Worm (Caenorhabditis elegans) whole organism, L4 larva: Measurements from ENCODE around the gene lnkn-1.

Experiments used
- F26F4.8 ChIP-seq: fragments of 200-800 bp; sonication (Bioruptor generic); conservative IDR thresholded peaks from 2 replicates; pipeline ENCODE4 v1.3.6; 2022; ENCODE audit warnings: missing genetic modification characterization, missing compliant biosample characterization
- F44E2.7 ChIP-seq: fragments of 200-800 bp; sonication (Bioruptor generic); IDR thresholded peaks from 2 replicates; pipeline ENCODE4 v2.1.2; 2022; ENCODE audit warnings: missing genetic modification characterization, missing compliant biosample characterization
- T20F7.1 ChIP-seq: fragments of 200-800 bp; sonication (Bioruptor generic); optimal IDR thresholded peaks from 2 replicates; lab custom pipeline; 2018; ENCODE audit warnings: mild to moderate bottlenecking, missing genetic modification characterization, missing compliant biosample characterization
- T26A8.4 ChIP-seq: fragments of 200-800 bp; sonication (Bioruptor generic); IDR thresholded peaks from 2 replicates; pipeline ENCODE4 v1.3.6; 2022; ENCODE audit warnings: missing genetic modification characterization, missing compliant biosample characterization
- Y48G9A.11 ChIP-seq: fragments of 200-800 bp; sonication (Bioruptor generic); IDR thresholded peaks from 2 replicates; pipeline ENCODE4 v1.3.6; 2022; ENCODE audit warnings: missing genetic modification reagents, missing genetic modification characterization, missing compliant biosample characterization
- Y75B8A.6 ChIP-seq: fragments of 200-800 bp; sonication (Bioruptor generic); IDR thresholded peaks from 2 replicates; pipeline ENCODE4 v1.3.6; 2022; ENCODE audit warnings: missing genetic modification reagents, missing genetic modification characterization, missing compliant biosample characterization
- ZK337.2 ChIP-seq: fragments of 200-800 bp; sonication (Bioruptor generic); IDR thresholded peaks from 2 replicates; pipeline ENCODE4 v1.3.6; 2022; ENCODE audit warnings: missing genetic modification reagents, missing genetic modification characterization, missing compliant biosample characterization
- aha-1 ChIP-seq: fragments of 150-350 bp; peaks from one replicate; lab custom pipeline; 2014; ENCODE audit warnings: missing biosample characterization, missing genetic modification characterization
- arid-1 ChIP-seq: fragments of 200-800 bp; sonication (Bioruptor generic); conservative IDR thresholded peaks from 2 replicates; pipeline ENCODE4 v1.3.6; 2022; ENCODE audit warnings: missing genetic modification reagents, missing genetic modification characterization, missing compliant biosample characterization
- ceh-32 ChIP-seq: sonication (generic microtip); optimal IDR thresholded peaks from 2 replicates; lab custom pipeline; 2016; ENCODE audit warnings: mild to moderate bottlenecking, missing genetic modification characterization, missing compliant biosample characterization; ENCODE audit not compliant: poor library complexity
- ceh-62 ChIP-seq: sonication (generic microtip); optimal IDR thresholded peaks from 2 replicates; lab custom pipeline; 2017; ENCODE audit warnings: missing biosample characterization, missing genetic modification characterization
- ceh-82 ChIP-seq: sonication (generic microtip); optimal IDR thresholded peaks from 2 replicates; lab custom pipeline; 2017; ENCODE audit warnings: missing biosample characterization, missing genetic modification characterization
- ctbp-1 ChIP-seq: fragments of 200-800 bp; sonication (Bioruptor generic); IDR thresholded peaks from 2 replicates; pipeline ENCODE4 v1.3.6; 2022; ENCODE audit warnings: missing genetic modification reagents, missing genetic modification characterization, missing compliant biosample characterization
- daf-16 ChIP-seq, 3 experiments: sonication (generic microtip); optimal IDR thresholded peaks; 2 replicates each; lab custom pipeline; 2016 to 2017; ENCODE audit warnings: missing genetic modification characterization in 3 of 3, missing genetic modification reagents in 3 of 3, mild to moderate bottlenecking in 2 of 3, missing compliant biosample characterization in 2 of 3, missing biosample characterization in 1 of 3, moderate library complexity in 1 of 3
- daf-8 ChIP-seq: fragments of 200-800 bp; sonication (Bioruptor generic); IDR thresholded peaks from 2 replicates; pipeline ENCODE4 v1.3.6; 2022; ENCODE audit warnings: missing genetic modification characterization, missing compliant biosample characterization
- dmd-8 ChIP-seq: fragments of 200-800 bp; sonication (Bioruptor generic); IDR thresholded peaks from 2 replicates; pipeline ENCODE4 v1.3.6; 2022; ENCODE audit warnings: missing genetic modification characterization, missing compliant biosample characterization
- dmd-9 ChIP-seq: fragments of 200-800 bp; sonication (Bioruptor generic); IDR thresholded peaks from 2 replicates; pipeline ENCODE4 v1.3.6; 2022; ENCODE audit warnings: missing genetic modification reagents, missing genetic modification characterization, missing compliant biosample characterization
- dpl-1 ChIP-seq: fragments of 150-350 bp; optimal IDR thresholded peaks from 2 replicates; lab custom pipeline; 2014; ENCODE audit warnings: missing biosample characterization, missing genetic modification reagents, missing genetic modification characterization
- duxl-1 ChIP-seq: sonication (generic microtip); optimal IDR thresholded peaks from 2 replicates; lab custom pipeline; 2016; ENCODE audit warnings: mild to moderate bottlenecking, missing genetic modification characterization, moderate library complexity, missing compliant biosample characterization; ENCODE audit not compliant: poor library complexity
- egl-43 ChIP-seq: fragments of 200-800 bp; sonication (Bioruptor generic); IDR thresholded peaks from 2 replicates; pipeline ENCODE4 v1.3.6; 2022; ENCODE audit warnings: missing genetic modification reagents, missing genetic modification characterization, missing compliant biosample characterization
- gei-8 ChIP-seq: fragments of 200-800 bp; sonication (Bioruptor generic); optimal IDR thresholded peaks from 2 replicates; lab custom pipeline; 2018; ENCODE audit warnings: mild to moderate bottlenecking, missing genetic modification characterization, missing compliant biosample characterization
- hmg-1.1 ChIP-seq: fragments of 200-800 bp; sonication (Bioruptor generic); IDR thresholded peaks from 2 replicates; pipeline ENCODE4 v1.3.6; 2022; ENCODE audit warnings: missing genetic modification reagents, missing genetic modification characterization, missing compliant biosample characterization
- lim-7 ChIP-seq: fragments of 200-800 bp; sonication (Bioruptor generic); IDR thresholded peaks from 2 replicates; pipeline ENCODE4 v1.3.6; 2022; ENCODE audit warnings: missing genetic modification characterization, missing compliant biosample characterization
- lin-1 ChIP-seq: fragments of 200-800 bp; sonication (Bioruptor generic); IDR thresholded peaks from 2 replicates; pipeline ENCODE4 v1.3.6; 2022; ENCODE audit warnings: missing genetic modification reagents, missing genetic modification characterization, missing compliant biosample characterization
- lin-38 ChIP-seq: fragments of 200-800 bp; sonication (Bioruptor generic); IDR thresholded peaks from 2 replicates; pipeline ENCODE4 v1.3.6; 2022; ENCODE audit warnings: missing genetic modification reagents, missing genetic modification characterization, missing compliant biosample characterization
- lin-39 ChIP-seq: fragments of 150-350 bp; optimal IDR thresholded peaks from 2 replicates; lab custom pipeline; 2014; ENCODE audit warnings: missing biosample characterization, missing genetic modification reagents, missing genetic modification characterization
- lir-3 ChIP-seq: sonication (generic microtip); optimal IDR thresholded peaks from 2 replicates; lab custom pipeline; 2016; ENCODE audit warnings: mild to moderate bottlenecking, missing genetic modification characterization, missing compliant biosample characterization
- mdl-1 ChIP-seq, 2 experiments: fragments of 150-350 bp in 1 of 2; sonication (generic microtip) in 1 of 2; optimal IDR thresholded peaks; 2 replicates each; lab custom pipeline; 2014 to 2017; ENCODE audit warnings: missing biosample characterization in 2 of 2, missing genetic modification characterization in 2 of 2
- mep-1 ChIP-seq: fragments of 150-350 bp; sonication (generic microtip); optimal IDR thresholded peaks from 3 replicates; lab custom pipeline; 2014; ENCODE audit warnings: missing biosample characterization, missing genetic modification characterization
- mxl-2 ChIP-seq: fragments of 200-800 bp; sonication (Bioruptor generic); conservative IDR thresholded peaks from 2 replicates; pipeline ENCODE4 v1.3.6; 2022; ENCODE audit warnings: missing genetic modification reagents, missing genetic modification characterization, missing compliant biosample characterization
- nhr-10 ChIP-seq: fragments of 150-350 bp; optimal IDR thresholded peaks from 2 replicates; lab custom pipeline; 2014; ENCODE audit warnings: missing biosample characterization, missing genetic modification characterization
- nhr-102 ChIP-seq: sonication (generic microtip); optimal IDR thresholded peaks from 2 replicates; lab custom pipeline; 2016; ENCODE audit warnings: mild to moderate bottlenecking, missing genetic modification characterization, moderate library complexity, missing compliant biosample characterization
- nhr-11 ChIP-seq: fragments of 150-350 bp; optimal IDR thresholded peaks from 2 replicates; lab custom pipeline; 2014; ENCODE audit warnings: missing biosample characterization, missing genetic modification characterization
- nhr-111 ChIP-seq: fragments of 200-800 bp; sonication (Bioruptor generic); optimal IDR thresholded peaks from 2 replicates; lab custom pipeline; 2018; ENCODE audit warnings: mild to moderate bottlenecking, missing genetic modification characterization, missing compliant biosample characterization
- nhr-237 ChIP-seq: sonication (generic microtip); optimal IDR thresholded peaks from 2 replicates; lab custom pipeline; 2017; ENCODE audit warnings: missing biosample characterization, missing genetic modification characterization
- nhr-25 ChIP-seq: sonication (generic microtip); optimal IDR thresholded peaks from 2 replicates; lab custom pipeline; 2017; ENCODE audit warnings: missing genetic modification characterization, mild to moderate bottlenecking, missing compliant biosample characterization, antibody characterized with exemption, moderate library complexity, borderline replicate concordance; ENCODE audit not compliant: insufficient read depth
- nhr-6 ChIP-seq: fragments of 150-350 bp; optimal IDR thresholded peaks from 2 replicates; lab custom pipeline; 2014; ENCODE audit warnings: missing biosample characterization, missing genetic modification characterization
- pha-4 ChIP-seq, 2 experiments: fragments of 150-350 bp in 1 of 2; fragments of 200-800 bp in 1 of 2; sonication (Bioruptor generic) in 1 of 2; IDR thresholded peaks in 1 of 2; optimal IDR thresholded peaks in 1 of 2; 2 replicates each; pipeline versions ENCODE4 v1.3.6 to Lab custom; 2014 to 2022; ENCODE audit warnings: missing genetic modification characterization in 2 of 2, missing genetic modification reagents in 2 of 2, missing biosample characterization in 1 of 2, missing compliant biosample characterization in 1 of 2
- php-3 ChIP-seq: fragments of 200-800 bp; sonication (Bioruptor generic); IDR thresholded peaks from 2 replicates; pipeline ENCODE4 v1.3.6; 2022; ENCODE audit warnings: missing genetic modification reagents, missing genetic modification characterization, missing compliant biosample characterization
- rbr-2 ChIP-seq: sonication (generic microtip); optimal IDR thresholded peaks from 2 replicates; lab custom pipeline; 2016; ENCODE audit warnings: missing genotype, missing genetic modification characterization, missing compliant biosample characterization
- sdz-12 ChIP-seq: fragments of 200-800 bp; sonication (Bioruptor generic); optimal IDR thresholded peaks from 2 replicates; lab custom pipeline; 2018; ENCODE audit warnings: mild to moderate bottlenecking, missing genetic modification characterization, missing compliant biosample characterization
- snpc-4 ChIP-seq: fragments of 150-350 bp; optimal IDR thresholded peaks from 2 replicates; lab custom pipeline; 2014; ENCODE audit warnings: missing biosample characterization, missing genetic modification characterization
- spr-3 ChIP-seq: fragments of 200-800 bp; sonication (Bioruptor generic); optimal IDR thresholded peaks from 2 replicates; lab custom pipeline; 2018; ENCODE audit warnings: mild to moderate bottlenecking, missing genetic modification characterization, missing compliant biosample characterization
- tra-1 ChIP-seq: fragments of 200-800 bp; sonication (Bioruptor generic); IDR thresholded peaks from 2 replicates; pipeline ENCODE4 v1.3.6; 2022; ENCODE audit warnings: missing genetic modification reagents, missing genetic modification characterization, missing compliant biosample characterization
- vab-7 ChIP-seq: fragments of 200-800 bp; sonication (Bioruptor generic); IDR thresholded peaks from 2 replicates; pipeline ENCODE4 v1.3.6; 2022; ENCODE audit warnings: missing genetic modification reagents, missing genetic modification characterization, missing compliant biosample characterization
- zag-1 ChIP-seq: fragments of 150-350 bp; optimal IDR thresholded peaks from 2 replicates; lab custom pipeline; 2014; ENCODE audit warnings: missing biosample characterization, missing genetic modification characterization
- zip-11 ChIP-seq: fragments of 200-800 bp; sonication (Bioruptor generic); IDR thresholded peaks from 2 replicates; pipeline ENCODE4 v1.3.6; 2022; ENCODE audit warnings: missing genetic modification characterization, missing compliant biosample characterization
- ztf-7 ChIP-seq: fragments of 150-350 bp; optimal IDR thresholded peaks from 2 replicates; lab custom pipeline; 2014; ENCODE audit warnings: missing biosample characterization, missing genetic modification characterization

Gene lnkn-1

ce11 chrIII:8869663-8870062, 20.4 kb upstream of the lnkn-1 start:
- TF ChIP-seq aha-1 (tag; lab: Kevin White, UChicago), result peak; percentile 94
- TF ChIP-seq php-3 (GFP tag; lab: Robert Waterston, UW), result no peak

ce11 chrIII:8873045-8873457, 17.0 kb upstream of the lnkn-1 start:
- TF ChIP-seq lin-1 (GFP tag; lab: Robert Waterston, UW), result no peak
- TF ChIP-seq T26A8.4 (GFP tag; lab: Robert Waterston, UW), result peak; percentile 40; the same call in 1 of the 2 replicates
- TF ChIP-seq rbr-2 (tag; lab: Kevin White, UChicago), result peak; percentile 34
- no peak for TF ChIP-seq dmd-9 (GFP tag; lab: Robert Waterston, UW)
- TF ChIP-seq nhr-6, result no peak
- TF ChIP-seq hmg-1.1, result peak; percentile 42
- TF ChIP-seq lir-3 (tag; lab: Kevin White, UChicago), result no peak
- TF ChIP-seq snpc-4, result no peak
- TF ChIP-seq Y48G9A.11 (GFP tag; lab: Robert Waterston, UW), result no peak
- TF ChIP-seq daf-16 (GFP tag; optimal IDR thresholded peaks at IDR 0.05; lab: Kevin White, UChicago), result no peak
- TF ChIP-seq daf-16 (tag; optimal IDR thresholded peaks at IDR 0.05; lab: Kevin White, UChicago), result no peak
- peak; percentile 48 for TF ChIP-seq vab-7 (GFP tag; lab: Robert Waterston, UW)
- TF ChIP-seq duxl-1 (tag; lab: Kevin White, UChicago), result no peak
- no peak for TF ChIP-seq arid-1 (GFP tag; lab: Robert Waterston, UW)
- peak; percentile 18 for TF ChIP-seq spr-3
- TF ChIP-seq zag-1 (tag; lab: Kevin White, UChicago), result no peak
- no peak for TF ChIP-seq mdl-1 (tag; optimal IDR thresholded peaks at IDR 0.05; lab: Kevin White, UChicago)
- no peak for TF ChIP-seq zip-11 (GFP tag; lab: Robert Waterston, UW)
- TF ChIP-seq nhr-11 (tag; lab: Kevin White, UChicago), result no peak
- no peak for TF ChIP-seq lin-38 (GFP tag; lab: Robert Waterston, UW)
- peak; percentile 33; the same call in 1 of the 2 replicates for TF ChIP-seq lim-7 (GFP tag; lab: Robert Waterston, UW)
- TF ChIP-seq nhr-10 (tag; lab: Kevin White, UChicago), result no peak
- peak; percentile 72; the same call in 1 of the 2 replicates for TF ChIP-seq ctbp-1 (GFP tag; lab: Robert Waterston, UW)
- no peak for TF ChIP-seq nhr-102 (tag; lab: Kevin White, UChicago)
- no peak for TF ChIP-seq gei-8
- no peak for TF ChIP-seq nhr-237 (tag; lab: Kevin White, UChicago)
- no peak for TF ChIP-seq dmd-8 (GFP tag; lab: Robert Waterston, UW)
- no peak for TF ChIP-seq php-3 (GFP tag; lab: Robert Waterston, UW)
- TF ChIP-seq mep-1 (tag; lab: Kevin White, UChicago), result peak; percentile 6
- TF ChIP-seq ztf-7, result no peak
- no peak for TF ChIP-seq nhr-25 (tag; lab: Kevin White, UChicago)
- TF ChIP-seq dpl-1 (GFP tag; lab: Kevin White, UChicago), result no peak
- no peak for TF ChIP-seq ceh-32
- no peak for TF ChIP-seq nhr-111 (GFP tag; lab: Kevin White, UChicago)
- TF ChIP-seq ceh-62 (tag; lab: Kevin White, UChicago), result no peak
- peak; percentile 61; the same call in 1 of the 2 replicates for TF ChIP-seq egl-43 (GFP tag; lab: Robert Waterston, UW)
- no peak for TF ChIP-seq daf-8 (GFP tag; lab: Robert Waterston, UW)
- TF ChIP-seq pha-4 (GFP tag; IDR thresholded peaks at IDR 0.05; lab: Robert Waterston, UW), result 0 out of 2 replicates have a peak, but pooled peaks have one; percentile 10
- no peak for TF ChIP-seq pha-4 (tag; optimal IDR thresholded peaks at IDR 0.05; lab: Kevin White, UChicago)
- no peak for TF ChIP-seq T20F7.1 (GFP tag; lab: Kevin White, UChicago)
- TF ChIP-seq F26F4.8 (GFP tag; lab: Robert Waterston, UW), result 0 out of 2 replicates have a peak, but pooled peaks have one; percentile 58
- no peak for TF ChIP-seq F44E2.7
- no peak for TF ChIP-seq ZK337.2 (GFP tag; lab: Robert Waterston, UW)
- no peak for TF ChIP-seq mxl-2 (GFP tag; lab: Robert Waterston, UW)
- no peak for TF ChIP-seq Y75B8A.6 (GFP tag; lab: Robert Waterston, UW)
- no peak for TF ChIP-seq sdz-12
- no peak for TF ChIP-seq tra-1
- TF ChIP-seq lin-39 (tag; lab: Kevin White, UChicago), result no peak
- no peak for TF ChIP-seq ceh-82
